Worm (Caenorhabditis elegans): ENCODE results near the gene dod-24.
A peak's percentile ranks its signal among the peaks of the same experiment; 100 is the strongest.

dod-24 gene

DNA sequence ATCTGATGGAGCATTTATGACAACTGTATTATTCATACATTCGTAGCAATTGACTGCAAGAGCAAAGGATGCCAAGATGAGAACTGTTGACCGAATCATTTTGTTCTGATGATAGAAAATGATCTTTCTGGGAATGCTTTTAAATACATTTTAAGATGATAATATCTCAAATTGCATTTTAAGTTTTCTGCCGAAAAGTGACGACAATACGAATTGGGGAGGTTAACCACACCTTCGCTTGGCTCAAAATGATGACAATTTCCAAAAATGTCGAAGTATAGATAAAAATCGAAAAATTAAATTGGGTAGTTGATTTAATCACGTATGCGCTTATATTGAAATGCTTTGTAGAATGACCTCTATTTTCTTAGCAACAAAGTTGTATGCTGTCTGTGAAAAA, at the start of gene dod-24:
Gene dod-24 (minus strand): TSS at position 101 of the 400 bp plus-strand sequence.
- no peak for TF ChIP-seq mdl-1 (tag; optimal IDR thresholded peaks at IDR 0.05)
- peak; percentile 5 for TF ChIP-seq elt-2 (tag; optimal IDR thresholded peaks at IDR 0.05)

DNA sequence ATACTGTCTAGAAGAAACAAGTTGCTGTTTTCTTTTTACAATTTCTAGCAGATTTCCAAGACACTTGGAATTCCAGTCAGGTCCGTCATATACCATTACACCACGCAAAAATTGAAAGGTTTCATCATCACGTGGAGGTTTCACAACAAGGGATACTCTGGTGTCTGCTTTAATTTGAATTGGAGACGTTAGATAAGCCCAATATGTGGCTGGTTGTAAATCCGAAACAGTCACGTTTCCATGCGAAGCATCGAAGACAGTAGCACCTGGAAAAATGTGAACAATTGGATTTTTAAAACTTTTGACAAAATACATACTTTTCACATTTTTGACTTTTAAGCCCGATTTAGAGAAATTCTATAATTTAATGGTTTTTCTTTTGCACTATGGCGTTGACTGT, 49.5 kb upstream of the dod-24 start:
- TF ChIP-seq fkh-2 (tag; optimal IDR thresholded peaks at IDR 0.05) (no peak), ztf-11 (tag; optimal IDR thresholded peaks at IDR 0.05) (no peak), R02D3.7 (tag; optimal IDR thresholded peaks at IDR 0.05) (no peak), nhr-28 (tag; optimal IDR thresholded peaks at IDR 0.05) (no peak), tbx-2 (tag; optimal IDR thresholded peaks at IDR 0.05) (no peak), egl-5 (tag; optimal IDR thresholded peaks at IDR 0.05) (no peak), nhr-43 (tag; optimal IDR thresholded peaks at IDR 0.05; ENCODE audit: poor library complexity, severe bottlenecking) (no peak), unc-62 (GFP tag; optimal IDR thresholded peaks at IDR 0.05) (no peak), zag-1 (tag; optimal IDR thresholded peaks at IDR 0.05) (no peak), hmg-11 (tag; optimal IDR thresholded peaks at IDR 0.05) (no peak), nhr-23 (tag; optimal IDR thresholded peaks at IDR 0.05) (no peak), elt-2 (tag; optimal IDR thresholded peaks at IDR 0.05) (no peak), egl-27 (tag; optimal IDR thresholded peaks at IDR 0.05) (no peak), ceh-16 (tag; optimal IDR thresholded peaks at IDR 0.05) (no peak), ceh-9 (tag; optimal IDR thresholded peaks at IDR 0.05) (no peak), ama-1 (optimal IDR thresholded peaks at IDR 0.05) (no peak), ceh-28 (tag; optimal IDR thresholded peaks at IDR 0.05) (no peak), nhr-12 (tag; optimal IDR thresholded peaks at IDR 0.05) (no peak)

DNA sequence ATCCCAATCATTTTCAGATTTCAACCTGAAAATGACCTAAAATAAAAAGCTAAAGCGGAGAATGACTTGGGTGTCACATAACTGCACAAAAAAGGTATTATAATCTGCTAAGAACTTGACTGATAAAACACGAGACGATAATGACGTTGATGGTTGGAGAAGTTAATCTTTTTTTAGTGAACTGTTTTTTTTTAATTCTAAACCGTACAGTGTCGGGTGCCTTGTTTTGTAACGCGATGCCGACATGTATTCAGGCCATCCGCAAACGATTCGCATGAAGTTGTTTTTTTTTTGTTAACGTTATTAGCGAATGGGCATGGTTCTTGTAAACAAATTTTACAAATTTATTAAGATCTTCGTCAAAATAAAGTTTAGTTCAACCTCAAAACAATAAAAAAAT, 48.2 kb upstream of the dod-24 start, which contains the start of gene K10D11.6:
Gene K10D11.6 (minus strand): TSS at position 101 of the 400 bp plus-strand sequence.
- TF ChIP-seq elt-2 (tag; optimal IDR thresholded peaks at IDR 0.05) (peak; percentile 46), hmg-11 (tag; optimal IDR thresholded peaks at IDR 0.05) (no peak), pqm-1 (tag; optimal IDR thresholded peaks at IDR 0.05) (peak; percentile 15)

DNA sequence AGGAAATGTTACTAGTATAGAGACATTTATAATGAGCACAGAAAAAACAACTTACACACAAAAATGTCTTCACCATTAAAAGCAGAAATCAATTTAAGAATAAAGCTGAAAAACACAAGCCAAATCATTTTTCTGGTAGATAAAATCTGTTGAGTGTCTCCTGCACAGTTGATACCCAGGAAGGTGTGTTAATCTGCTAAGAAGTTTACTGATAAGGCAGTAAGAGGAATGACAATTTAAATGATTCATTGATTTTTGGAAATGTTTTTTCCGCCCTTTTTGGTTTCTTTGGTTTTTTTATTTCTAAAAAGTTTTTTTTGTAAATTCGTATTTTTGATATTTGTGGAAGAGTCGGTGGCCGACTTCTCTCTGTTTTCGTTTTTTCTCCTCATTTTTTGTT, 44.8 kb upstream of the dod-24 start, which contains the start of gene K10D11.3:
Gene K10D11.3 (minus strand): TSS at position 174 of the 400 bp plus-strand sequence.
- TF ChIP-seq aly-2 (tag; optimal IDR thresholded peaks at IDR 0.05) (no peak), nhr-12 (tag; optimal IDR thresholded peaks at IDR 0.05) (no peak), nhr-237 (tag; optimal IDR thresholded peaks at IDR 0.05) (no peak), fkh-2 (tag; optimal IDR thresholded peaks at IDR 0.05) (no peak), ZK546.5 (tag; optimal IDR thresholded peaks at IDR 0.05) (no peak), elt-2 (tag; optimal IDR thresholded peaks at IDR 0.05) (peak; percentile 53), egl-27 (tag; optimal IDR thresholded peaks at IDR 0.05) (no peak), pqm-1 (tag; optimal IDR thresholded peaks at IDR 0.05) (peak; percentile 37)

DNA sequence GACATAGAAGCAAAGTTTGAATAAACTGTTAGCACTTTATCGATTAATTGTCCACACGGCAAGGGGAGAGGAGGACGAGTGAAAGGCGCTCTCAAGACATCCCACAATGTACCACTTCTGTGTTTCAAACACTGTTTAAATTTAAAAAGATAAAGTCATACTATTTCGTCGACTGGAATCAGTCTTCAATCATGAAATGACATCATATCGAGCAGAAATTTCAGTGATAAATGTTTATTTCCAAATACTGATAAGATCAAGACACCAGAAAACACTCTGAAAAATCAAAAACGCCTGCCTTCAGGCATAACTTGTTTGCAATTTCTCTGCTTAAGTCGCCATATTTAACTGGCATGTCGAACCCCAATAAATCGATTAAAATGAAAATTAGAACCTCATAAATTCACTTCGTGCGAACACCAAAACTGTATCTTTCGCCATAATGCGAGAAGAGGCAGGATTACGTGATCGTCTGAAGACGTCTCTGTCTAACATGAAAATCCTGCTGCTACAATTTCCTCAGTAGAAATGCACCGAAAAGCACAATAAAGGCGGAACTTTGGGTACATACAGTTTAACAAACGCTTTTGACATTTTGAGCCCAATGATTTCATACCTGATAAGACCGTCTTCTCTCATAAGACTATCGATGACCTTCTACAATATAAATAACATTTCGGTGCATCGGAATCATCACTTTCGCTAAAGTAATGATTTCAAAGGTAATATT, 37.3 kb upstream of the dod-24 start, which contains the start of gene K10D11.2:
Gene K10D11.2 (plus strand): TSS at position 680 of the 730 bp plus-strand sequence.
- TF ChIP-seq pqm-1 (tag; optimal IDR thresholded peaks at IDR 0.05) (peak; percentile 51), tbx-2 (tag; optimal IDR thresholded peaks at IDR 0.05) (no peak), elt-2 (tag; optimal IDR thresholded peaks at IDR 0.05) (peak; percentile 82)

DNA sequence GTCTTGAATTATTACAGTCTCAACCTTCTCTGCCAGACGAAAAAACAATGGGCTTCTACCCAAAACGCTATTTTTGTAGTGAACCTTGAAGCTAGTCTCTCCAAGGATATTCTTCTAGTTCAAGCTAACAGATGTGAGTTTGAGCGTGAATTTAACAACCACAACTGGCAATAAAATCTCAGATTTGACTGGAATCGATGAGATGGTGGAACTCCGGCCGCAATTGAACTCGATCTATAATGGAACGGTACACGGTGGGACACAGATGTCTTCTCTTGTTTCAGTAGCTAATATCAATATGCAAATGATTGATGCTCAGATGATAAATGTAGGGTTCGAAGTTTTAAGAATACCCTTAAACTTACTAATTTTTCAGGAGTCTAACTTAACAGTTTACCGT, 36.5 kb upstream of the dod-24 start:
- TF ChIP-seq ceh-28 (tag; optimal IDR thresholded peaks at IDR 0.05) (no peak), nhr-11 (tag; optimal IDR thresholded peaks at IDR 0.05) (no peak), lsy-12 (tag; optimal IDR thresholded peaks at IDR 0.05) (no peak), elt-2 (tag; optimal IDR thresholded peaks at IDR 0.05) (no peak), mdl-1 (tag; optimal IDR thresholded peaks at IDR 0.05) (no peak)

DNA sequence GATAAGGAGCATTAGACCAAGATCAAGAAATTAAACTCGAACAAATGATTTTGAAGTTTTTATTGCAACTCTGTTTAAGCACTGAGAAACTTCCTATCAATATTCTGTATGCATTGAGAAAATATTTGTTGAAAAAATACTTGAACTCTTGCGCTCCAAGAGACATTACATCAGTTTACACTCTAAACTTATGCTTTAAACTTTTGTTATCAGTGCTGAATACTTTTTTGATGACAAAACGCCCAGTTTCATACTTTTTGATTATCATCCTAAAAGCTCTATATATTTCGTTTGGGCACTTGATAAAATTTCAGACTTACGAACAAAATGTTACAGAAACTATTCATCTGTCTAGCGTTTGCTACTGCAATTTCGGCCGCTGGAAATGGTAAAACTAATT, 34.8 kb upstream of the dod-24 start, which contains the start of gene dod-17:
Gene dod-17 (plus strand): TSS at position 323 of the 400 bp plus-strand sequence.
- no peak for TF ChIP-seq ceh-82 (tag; optimal IDR thresholded peaks at IDR 0.05)
- no peak for TF ChIP-seq nhr-76 (tag; optimal IDR thresholded peaks at IDR 0.05)
- no peak for TF ChIP-seq egl-5 (tag; optimal IDR thresholded peaks at IDR 0.05)
- peak; percentile 51 for TF ChIP-seq elt-2 (tag; optimal IDR thresholded peaks at IDR 0.05)
- no peak for TF ChIP-seq nhr-77 (tag; optimal IDR thresholded peaks at IDR 0.05)
- no peak for TF ChIP-seq nhr-67 (tag; optimal IDR thresholded peaks at IDR 0.05)
- no peak for TF ChIP-seq daf-12 (tag; optimal IDR thresholded peaks at IDR 0.05)
- no peak for TF ChIP-seq fkh-10 (GFP tag; optimal IDR thresholded peaks at IDR 0.05)
